Fruit fly (Drosophila melanogaster) Kc167 (cell line): Measurements from ENCODE around the gene Pburs.

Source experiments
- h ChIP-seq: fragments of >200 bp; optimal IDR thresholded peaks from 3 replicates; lab custom pipeline; 2018; ENCODE audit warnings: missing external identifiers
- psq ChIP-seq: fragments of >200 bp; optimal IDR thresholded peaks from 2 replicates; lab custom pipeline; 2017; ENCODE audit warnings: missing external identifiers

DNA sequence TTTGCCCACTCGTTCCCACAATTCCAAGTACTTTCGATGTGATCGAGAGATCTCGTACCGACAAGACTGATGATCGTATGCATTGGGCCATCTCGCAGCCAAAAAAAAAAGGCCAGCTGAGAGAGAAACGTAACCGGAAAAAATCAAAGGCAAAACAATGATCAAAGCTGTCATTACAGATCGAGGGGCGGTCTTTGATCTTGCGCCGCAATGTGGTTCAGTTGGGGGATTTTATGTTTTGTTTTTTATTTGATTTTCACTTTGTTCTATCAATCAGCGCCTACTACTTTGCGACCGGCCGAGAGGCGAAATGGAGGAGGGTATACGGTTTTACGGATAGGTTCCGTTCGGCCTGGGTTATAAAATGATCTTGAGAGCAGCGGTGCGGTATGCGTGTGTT is 31.7 kb upstream of the Pburs start:
- no peak for TF ChIP-seq h (lab: Kevin White, UChicago)
- TF ChIP-seq psq (lab: Kevin White, UChicago): no peak
